Worm (Caenorhabditis elegans) whole organism, L2 larva: Measurements from ENCODE around the gene T24C12.4.

Experiments
- C34F6.9 ChIP-seq: fragments of 150-350 bp; optimal IDR thresholded peaks from 2 replicates; lab custom pipeline; 2014; ENCODE audit warnings: missing biosample characterization, missing genetic modification characterization
- F13H6.1 ChIP-seq: sonication (generic microtip); optimal IDR thresholded peaks from 2 replicates; lab custom pipeline; 2016; ENCODE audit warnings: missing genetic modification characterization, missing compliant biosample characterization
- R02D3.7 ChIP-seq: fragments of 150-350 bp; optimal IDR thresholded peaks from 2 replicates; lab custom pipeline; 2014; ENCODE audit warnings: missing biosample characterization, missing genetic modification characterization
- Y55F3AM.14 ChIP-seq: fragments of 200-800 bp; sonication (Bioruptor generic); optimal IDR thresholded peaks from 2 replicates; lab custom pipeline; 2018; ENCODE audit warnings: mild to moderate bottlenecking, missing genetic modification characterization, missing compliant biosample characterization
- ZK546.5 ChIP-seq: sonication (generic microtip); optimal IDR thresholded peaks from 2 replicates; lab custom pipeline; 2017; ENCODE audit warnings: missing biosample characterization, missing genetic modification characterization
- alr-1 ChIP-seq: fragments of 150-350 bp; optimal IDR thresholded peaks from 2 replicates; lab custom pipeline; 2014; ENCODE audit warnings: missing biosample characterization, missing genetic modification characterization
- aly-2 ChIP-seq: fragments of 150-350 bp; optimal IDR thresholded peaks from 2 replicates; lab custom pipeline; 2014; ENCODE audit warnings: missing biosample characterization, missing genetic modification characterization
- ama-1 ChIP-seq: fragments of 150-350 bp; optimal IDR thresholded peaks from 2 replicates; lab custom pipeline; 2018; ENCODE audit warnings: inconsistent platforms
- blmp-1 ChIP-seq: sonication (generic microtip); optimal IDR thresholded peaks from 2 replicates; lab custom pipeline; 2017; ENCODE audit warnings: missing genetic modification characterization, mild to moderate bottlenecking, missing compliant biosample characterization, antibody characterized with exemption, moderate library complexity; ENCODE audit not compliant: insufficient read depth
- ceh-16 ChIP-seq: fragments of 150-350 bp; optimal IDR thresholded peaks from 2 replicates; lab custom pipeline; 2014; ENCODE audit warnings: missing biosample characterization, missing genetic modification characterization
- ceh-82 ChIP-seq: fragments of 150-350 bp; optimal IDR thresholded peaks from 2 replicates; lab custom pipeline; 2014; ENCODE audit warnings: missing biosample characterization, missing genetic modification characterization
- crh-2 ChIP-seq: sonication (generic microtip); optimal IDR thresholded peaks from 2 replicates; lab custom pipeline; 2017; ENCODE audit warnings: missing biosample characterization, missing genetic modification characterization
- dmd-4 ChIP-seq: sonication (generic microtip); optimal IDR thresholded peaks from 2 replicates; lab custom pipeline; 2017; ENCODE audit warnings: missing biosample characterization, missing genetic modification characterization
- egl-27 ChIP-seq: sonication (generic microtip); optimal IDR thresholded peaks from 3 replicates; lab custom pipeline; 2017; ENCODE audit warnings: missing biosample characterization, missing genetic modification reagents, missing genetic modification characterization
- elt-1 ChIP-seq: fragments of 150-350 bp; optimal IDR thresholded peaks from 2 replicates; lab custom pipeline; 2014; ENCODE audit warnings: missing biosample characterization, missing genetic modification characterization
- elt-3 ChIP-seq: sonication (generic microtip); optimal IDR thresholded peaks from 2 replicates; lab custom pipeline; 2017; ENCODE audit warnings: missing biosample characterization, missing genetic modification characterization
- fos-1 ChIP-seq: fragments of 150-350 bp; optimal IDR thresholded peaks from 2 replicates; lab custom pipeline; 2014; ENCODE audit warnings: missing biosample characterization, missing genetic modification characterization
- gmeb-1 ChIP-seq: fragments of 150-350 bp; optimal IDR thresholded peaks from 2 replicates; lab custom pipeline; 2014; ENCODE audit warnings: missing biosample characterization, missing genetic modification characterization
- lin-11 ChIP-seq: fragments of 150-350 bp; sonication (generic microtip); optimal IDR thresholded peaks from 2 replicates; lab custom pipeline; 2014; ENCODE audit warnings: missing biosample characterization, missing genetic modification characterization, inconsistent platforms, mixed read lengths
- lin-39 ChIP-seq: fragments of 150-350 bp; optimal IDR thresholded peaks from 2 replicates; lab custom pipeline; 2014; ENCODE audit warnings: missing biosample characterization, missing genetic modification reagents, missing genetic modification characterization
- lsy-2 ChIP-seq, 2 experiments: fragments of 150-350 bp in 1 of 2; sonication (generic microtip) in 1 of 2; optimal IDR thresholded peaks; 2 replicates each; lab custom pipeline; 2014 to 2017; ENCODE audit warnings: missing biosample characterization in 2 of 2, missing genetic modification characterization in 2 of 2
- mab-5 ChIP-seq: fragments of 150-350 bp; optimal IDR thresholded peaks from 2 replicates; lab custom pipeline; 2014; ENCODE audit warnings: missing biosample characterization, missing genetic modification characterization
- mbf-1 ChIP-seq: sonication (generic microtip); optimal IDR thresholded peaks from 2 replicates; lab custom pipeline; 2017; ENCODE audit warnings: missing biosample characterization, missing genetic modification characterization
- mdl-1 ChIP-seq, 2 experiments: fragments of 150-350 bp in 1 of 2; sonication (generic microtip) in 1 of 2; optimal IDR thresholded peaks; 2 replicates each; lab custom pipeline; 2017; ENCODE audit warnings: missing biosample characterization in 2 of 2, missing genetic modification characterization in 2 of 2
- nhr-10 ChIP-seq: sonication (generic microtip); optimal IDR thresholded peaks from 2 replicates; lab custom pipeline; 2017; ENCODE audit warnings: missing biosample characterization, missing genetic modification characterization
- nhr-11 ChIP-seq: fragments of 150-350 bp; optimal IDR thresholded peaks from 2 replicates; lab custom pipeline; 2014; ENCODE audit warnings: missing biosample characterization, missing genetic modification characterization
- nhr-12 ChIP-seq: fragments of 150-350 bp; optimal IDR thresholded peaks from 2 replicates; lab custom pipeline; 2014; ENCODE audit warnings: missing biosample characterization, missing genetic modification characterization
- nhr-129 ChIP-seq: fragments of 150-350 bp; optimal IDR thresholded peaks from 2 replicates; lab custom pipeline; 2014; ENCODE audit warnings: missing biosample characterization, missing genetic modification characterization
- nhr-21 ChIP-seq: fragments of 150-350 bp; optimal IDR thresholded peaks from 2 replicates; lab custom pipeline; 2014; ENCODE audit warnings: missing biosample characterization, missing genetic modification characterization
- nhr-23 ChIP-seq: fragments of 150-350 bp; optimal IDR thresholded peaks from 2 replicates; lab custom pipeline; 2014; ENCODE audit warnings: missing biosample characterization, missing genetic modification reagents, missing genetic modification characterization
- nhr-237 ChIP-seq: fragments of 150-350 bp; optimal IDR thresholded peaks from 2 replicates; lab custom pipeline; 2014; ENCODE audit warnings: missing biosample characterization, missing genetic modification characterization
- nhr-25 ChIP-seq: fragments of 150-350 bp; sonication (generic microtip); optimal IDR thresholded peaks from 3 replicates; lab custom pipeline; 2014; ENCODE audit warnings: missing biosample characterization, missing genetic modification characterization
- nhr-6 ChIP-seq: fragments of 150-350 bp; optimal IDR thresholded peaks from 2 replicates; lab custom pipeline; 2014; ENCODE audit warnings: missing biosample characterization, missing genetic modification characterization
- nhr-77 ChIP-seq: fragments of 150-350 bp; optimal IDR thresholded peaks from 2 replicates; lab custom pipeline; 2014; ENCODE audit warnings: missing biosample characterization, missing genetic modification characterization
- peb-1 ChIP-seq: fragments of 150-350 bp; optimal IDR thresholded peaks from 2 replicates; lab custom pipeline; 2014; ENCODE audit warnings: missing biosample characterization, missing genetic modification characterization
- sem-4 ChIP-seq: fragments of 150-350 bp; optimal IDR thresholded peaks from 2 replicates; lab custom pipeline; 2014; ENCODE audit warnings: missing biosample characterization, missing genetic modification reagents, missing genetic modification characterization
- skn-1 ChIP-seq: sonication (generic microtip); optimal IDR thresholded peaks from 2 replicates; lab custom pipeline; 2017; ENCODE audit warnings: missing biosample characterization, missing genetic modification characterization
- sma-3 ChIP-seq: sonication (generic microtip); optimal IDR thresholded peaks from 2 replicates; lab custom pipeline; 2016; ENCODE audit warnings: missing genetic modification reagents, missing genetic modification characterization, missing compliant biosample characterization
- sma-9 ChIP-seq, 2 experiments: fragments of 150-350 bp in 1 of 2; sonication (generic microtip) in 1 of 2; optimal IDR thresholded peaks; 2 replicates each; lab custom pipeline; 2014 to 2016; ENCODE audit warnings: missing genetic modification characterization in 2 of 2, mild to moderate bottlenecking in 1 of 2, missing biosample characterization in 1 of 2, missing compliant biosample characterization in 1 of 2, missing genetic modification reagents in 1 of 2, moderate library complexity in 1 of 2
- snpc-4 ChIP-seq: fragments of 150-350 bp; optimal IDR thresholded peaks from 2 replicates; lab custom pipeline; 2014; ENCODE audit warnings: missing biosample characterization, missing genetic modification characterization
- unc-39 ChIP-seq: fragments of 150-350 bp; optimal IDR thresholded peaks from 2 replicates; lab custom pipeline; 2014; ENCODE audit warnings: missing biosample characterization, missing genetic modification characterization
- unc-55 ChIP-seq: fragments of 150-350 bp; sonication (generic microtip); optimal IDR thresholded peaks from 3 replicates; lab custom pipeline; 2014; ENCODE audit warnings: missing biosample characterization, missing genetic modification reagents, missing genetic modification characterization
- unc-62 ChIP-seq: fragments of 150-350 bp; optimal IDR thresholded peaks from 2 replicates; lab custom pipeline; 2014; ENCODE audit warnings: missing biosample characterization, missing genetic modification reagents, missing genetic modification characterization
- zag-1 ChIP-seq: fragments of 150-350 bp; optimal IDR thresholded peaks from 2 replicates; lab custom pipeline; 2014; ENCODE audit warnings: missing biosample characterization, missing genetic modification characterization
- ztf-1 ChIP-seq: fragments of 200-800 bp; sonication (Bioruptor generic); conservative IDR thresholded peaks from 2 replicates; pipeline ENCODE4 v1.3.6; 2022; ENCODE audit warnings: missing genetic modification characterization, missing compliant biosample characterization
- ztf-11 ChIP-seq: sonication (generic microtip); optimal IDR thresholded peaks from 2 replicates; lab custom pipeline; 2017; ENCODE audit warnings: missing biosample characterization, missing genetic modification characterization
- ztf-4 ChIP-seq: fragments of 150-350 bp; optimal IDR thresholded peaks from 2 replicates; lab custom pipeline; 2014; ENCODE audit warnings: missing biosample characterization, missing genetic modification characterization

T24C12.4 gene

DNA sequence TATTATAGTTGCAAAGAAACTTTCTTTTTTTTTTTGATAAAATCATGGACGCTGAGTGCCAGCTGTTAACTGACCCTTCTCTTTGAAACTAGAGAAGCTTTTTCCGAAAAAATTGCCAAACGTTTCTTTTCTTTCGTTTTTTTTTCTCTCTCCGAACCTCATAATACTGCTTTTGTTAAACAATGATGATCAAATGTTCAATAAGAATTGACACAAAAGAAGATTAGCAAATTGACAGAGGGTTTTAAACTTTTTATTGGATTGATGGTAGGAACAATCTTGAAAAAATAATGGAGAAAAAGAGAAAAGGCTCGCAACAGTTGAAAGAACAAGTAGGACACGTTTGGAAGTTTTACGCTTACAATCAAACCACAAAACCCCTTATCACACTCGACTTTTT lies 16.0 kb upstream of the T24C12.4 start, which contains the start of gene hex-1:
Gene hex-1 (plus strand): TSS at position 301 of the 400 bp plus-strand sequence.
- TF ChIP-seq lin-11 (no peak), alr-1 (tag; lab: Kevin White, UChicago) (no peak)

ce11 chrX:2219453-2219852 lies 14.6 kb upstream of the T24C12.4 start:
- TF ChIP-seq snpc-4 (tag; lab: Kevin White, UChicago) (peak; percentile 49), nhr-21 (no peak)

- TF ChIP-seq skn-1 (tag; lab: Kevin White, UChicago) (no peak), nhr-23 (tag; lab: Kevin White, UChicago) (no peak), peb-1 (tag; lab: Kevin White, UChicago) (peak; percentile 89), nhr-11 (tag; lab: Kevin White, UChicago) (no peak), nhr-25 (tag; lab: Kevin White, UChicago) (no peak), gmeb-1 (tag; lab: Kevin White, UChicago) (no peak), nhr-21 (peak; percentile 49), nhr-237 (tag; lab: Kevin White, UChicago) (no peak), nhr-6 (tag; lab: Kevin White, UChicago) (no peak), sem-4 (tag; lab: Kevin White, UChicago) (no peak), blmp-1 (tag; lab: Kevin White, UChicago) (peak; percentile 82), Y55F3AM.14 (no peak), F13H6.1 (tag; lab: Kevin White, UChicago) (no peak)
These were observed 14.1 kb upstream of the T24C12.4 start for ce11 chrX:2219006-2219405.

DNA sequence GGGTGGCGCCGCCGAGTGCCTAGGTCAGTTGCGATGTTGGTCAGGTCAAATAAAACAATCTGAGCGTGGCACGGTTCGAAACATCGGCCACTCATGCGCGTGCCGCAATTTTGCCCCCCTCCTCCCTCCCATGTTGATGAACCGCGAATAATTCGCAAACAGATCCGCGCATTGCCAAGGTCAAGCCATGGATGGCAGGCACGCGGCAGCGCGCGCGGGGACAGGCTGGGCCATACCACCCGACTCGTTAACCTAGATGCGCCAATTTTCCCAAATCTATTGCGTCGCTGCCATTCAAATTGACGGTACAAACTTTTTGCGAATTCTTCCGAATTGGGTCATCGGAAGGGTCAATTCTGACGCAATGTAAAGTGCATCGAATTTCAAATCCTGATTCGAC lies 11.8 kb upstream of the T24C12.4 start:
- TF ChIP-seq nhr-23 (tag; lab: Kevin White, UChicago) (no peak), skn-1 (tag; lab: Kevin White, UChicago) (no peak), ztf-11 (tag; lab: Kevin White, UChicago) (no peak), nhr-25 (tag; lab: Kevin White, UChicago) (peak; percentile 25), dmd-4 (tag; lab: Kevin White, UChicago) (no peak), sma-9 (GFP tag; optimal IDR thresholded peaks at IDR 0.05; lab: Kevin White, UChicago) (no peak), sma-9 (tag; optimal IDR thresholded peaks at IDR 0.05; lab: Kevin White, UChicago) (peak; percentile 53), ztf-4 (tag; lab: Kevin White, UChicago) (no peak), ama-1 (lab: Kevin White, UChicago) (no peak), nhr-77 (tag; lab: Kevin White, UChicago) (no peak), ceh-82 (no peak), nhr-6 (tag; lab: Kevin White, UChicago) (no peak), unc-39 (no peak), nhr-12 (tag; lab: Kevin White, UChicago) (no peak), nhr-129 (no peak), egl-27 (tag; lab: Kevin White, UChicago) (no peak), nhr-10 (no peak), lin-39 (tag; lab: Kevin White, UChicago) (no peak), mab-5 (no peak), ZK546.5 (no peak), sma-3 (GFP tag; lab: Kevin White, UChicago) (peak; percentile 36), aly-2 (tag; lab: Kevin White, UChicago) (no peak), F13H6.1 (tag; lab: Kevin White, UChicago) (no peak), lsy-2 (tag; optimal IDR thresholded peaks at IDR 0.05; lab: Kevin White, UChicago) (peak in 1 of 2 experiments; percentile 18), mdl-1 (tag; optimal IDR thresholded peaks at IDR 0.05; lab: Kevin White, UChicago) (no peak), zag-1 (no peak), elt-3 (tag; lab: Kevin White, UChicago) (no peak), gmeb-1 (tag; lab: Kevin White, UChicago) (no peak), blmp-1 (tag; lab: Kevin White, UChicago) (no peak), R02D3.7 (tag; lab: Kevin White, UChicago) (no peak), unc-55 (GFP tag; lab: Kevin White, UChicago) (no peak), sem-4 (tag; lab: Kevin White, UChicago) (peak; percentile 59), Y55F3AM.14 (peak; percentile 13), mbf-1 (tag; lab: Kevin White, UChicago) (no peak), C34F6.9 (no peak), nhr-21 (peak; percentile 68), elt-1 (tag; lab: Kevin White, UChicago) (no peak), ztf-1 (GFP tag; lab: Robert Waterston, UW) (no peak), peb-1 (tag; lab: Kevin White, UChicago) (peak; percentile 99), snpc-4 (tag; lab: Kevin White, UChicago) (no peak), fos-1 (tag; lab: Kevin White, UChicago) (no peak), lin-11 (no peak), unc-62 (no peak), nhr-237 (tag; lab: Kevin White, UChicago) (no peak), ceh-16 (tag; lab: Kevin White, UChicago) (peak; percentile 93), crh-2 (tag; lab: Kevin White, UChicago) (no peak)
